Fruit fly (Drosophila melanogaster) whole organism, embryonic: ENCODE measurements around the gene Alp5.

Source experiments
- ATbp ChIP-seq: fragments of 200-800 bp; sonication (Bioruptor generic); optimal IDR thresholded peaks from 2 replicates; lab custom pipeline; 2017; ENCODE audit warnings: missing biosample characterization, mild to moderate bottlenecking, missing genetic modification characterization, missing genetic modification reagents
- Adf1 ChIP-seq: fragments of 200-800 bp; sonication (Bioruptor generic); IDR thresholded peaks from 2 replicates; pipeline ENCODE4 v1.3.6; 2022; ENCODE audit warnings: missing biosample characterization, missing genetic modification characterization
- Atf-2 ChIP-seq: fragments of 200-800 bp; sonication (Bioruptor generic); optimal IDR thresholded peaks from 2 replicates; lab custom pipeline; 2016; ENCODE audit warnings: missing biosample characterization, missing genetic modification characterization
- CG10565 ChIP-seq: fragments of 200-800 bp; sonication (Bioruptor generic); optimal IDR thresholded peaks from 3 replicates; lab custom pipeline; 2016; ENCODE audit warnings: missing biosample characterization, mild to moderate bottlenecking, missing genetic modification characterization
- CG10959 ChIP-seq: fragments of 200-800 bp; sonication (Bioruptor generic); IDR thresholded peaks from 2 replicates; pipeline ENCODE4 v1.3.6; 2022; ENCODE audit warnings: missing biosample characterization, missing genetic modification characterization
- CG11723 ChIP-seq: fragments of 200-800 bp; sonication (Bioruptor generic); optimal IDR thresholded peaks from 2 replicates; lab custom pipeline; 2017; ENCODE audit warnings: missing biosample characterization, mild to moderate bottlenecking, missing genetic modification characterization
- CG13424 ChIP-seq: fragments of 200-800 bp; sonication (Bioruptor generic); optimal IDR thresholded peaks from 2 replicates; lab custom pipeline; 2019; ENCODE audit warnings: missing biosample characterization, mild to moderate bottlenecking, missing genetic modification characterization, moderate library complexity
- CG15479 ChIP-seq: fragments of 200-800 bp; sonication (Bioruptor generic); optimal IDR thresholded peaks from 3 replicates; lab custom pipeline; 2019; ENCODE audit warnings: missing biosample characterization, mild to moderate bottlenecking, missing genetic modification characterization, moderate library complexity
- CG1603 ChIP-seq: fragments of 200-800 bp; sonication (Bioruptor generic); optimal IDR thresholded peaks from 2 replicates; lab custom pipeline; 2019; ENCODE audit warnings: missing biosample characterization, mild to moderate bottlenecking, missing genetic modification characterization, moderate library complexity
- CG2712 ChIP-seq: fragments of 200-800 bp; optimal IDR thresholded peaks from 3 replicates; lab custom pipeline; 2019; ENCODE audit warnings: missing biosample characterization, mild to moderate bottlenecking, missing genetic modification characterization, moderate library complexity
- CG30020 ChIP-seq: fragments of 200-800 bp; optimal IDR thresholded peaks from 2 replicates; lab custom pipeline; 2019; ENCODE audit warnings: missing biosample characterization, mild to moderate bottlenecking, missing genetic modification characterization, moderate library complexity
- CG31365 ChIP-seq: fragments of 200-800 bp; sonication (Bioruptor generic); optimal IDR thresholded peaks from 2 replicates; lab custom pipeline; 2018; ENCODE audit warnings: missing biosample characterization, mild to moderate bottlenecking, missing genetic modification characterization
- CG33557 ChIP-seq: fragments of 200-800 bp; sonication (Bioruptor generic); optimal IDR thresholded peaks from 2 replicates; lab custom pipeline; 2019; ENCODE audit warnings: missing biosample characterization, mild to moderate bottlenecking, missing genetic modification characterization, moderate library complexity
- CG4328 ChIP-seq: fragments of 200-800 bp; sonication (Bioruptor generic); optimal IDR thresholded peaks from 3 replicates; lab custom pipeline; 2017; ENCODE audit warnings: missing biosample characterization, missing genetic modification reagents, missing genetic modification characterization
- CG43689 ChIP-seq: fragments of 200-800 bp; sonication (Bioruptor generic); IDR thresholded peaks from 2 replicates; pipeline ENCODE4 v1.3.6; 2022; ENCODE audit warnings: missing biosample characterization, missing genetic modification characterization
- CG6254 ChIP-seq: fragments of 200-800 bp; sonication (Bioruptor generic); optimal IDR thresholded peaks from 3 replicates; lab custom pipeline; 2017; ENCODE audit warnings: mild to moderate bottlenecking, missing biosample characterization, missing genetic modification reagents, missing genetic modification characterization
- CG7745 ChIP-seq: fragments of 200-800 bp; sonication (Bioruptor generic); optimal IDR thresholded peaks from 2 replicates; lab custom pipeline; 2018; ENCODE audit warnings: missing biosample characterization, mild to moderate bottlenecking, missing genetic modification characterization, moderate library complexity
- CG8944 ChIP-seq: fragments of 200-800 bp; sonication (Bioruptor generic); optimal IDR thresholded peaks from 3 replicates; lab custom pipeline; 2016; ENCODE audit warnings: missing biosample characterization, missing genetic modification characterization
- CG9876 ChIP-seq: fragments of 200-800 bp; sonication (Bioruptor generic); optimal IDR thresholded peaks from 2 replicates; lab custom pipeline; 2016; ENCODE audit warnings: missing biosample characterization, missing genetic modification characterization
- CoRest ChIP-seq: fragments of 200-800 bp; sonication (Bioruptor generic); optimal IDR thresholded peaks from 3 replicates; lab custom pipeline; 2018; ENCODE audit warnings: missing biosample characterization, mild to moderate bottlenecking, missing genetic modification characterization, moderate library complexity
- Dfd ChIP-seq, 2 experiments: fragments of >200 bp; optimal IDR thresholded peaks; 2 replicates each; lab custom pipeline; 2017; ENCODE audit warnings: missing biosample characterization in 2 of 2, missing genetic modification characterization in 2 of 2
- Dip3 ChIP-seq: fragments of 200-800 bp; sonication (Bioruptor generic); optimal IDR thresholded peaks from 3 replicates; lab custom pipeline; 2016; ENCODE audit warnings: missing biosample characterization, missing genetic modification characterization
- Doc3 ChIP-seq: fragments of 200-800 bp; sonication (Bioruptor generic); IDR thresholded peaks from 3 replicates; pipeline ENCODE4 v1.3.6; 2022; ENCODE audit warnings: missing biosample characterization, missing genetic modification characterization; ENCODE audit not compliant: partially characterized antibody
- Fer1 ChIP-seq: fragments of 200-800 bp; sonication (Bioruptor generic); optimal IDR thresholded peaks from 2 replicates; lab custom pipeline; 2017; ENCODE audit warnings: missing biosample characterization, mild to moderate bottlenecking, missing genetic modification characterization
- Gug ChIP-seq: fragments of 200-800 bp; sonication (Bioruptor generic); IDR thresholded peaks from 4 replicates; pipeline ENCODE4 v1.3.6; 2022; ENCODE audit warnings: missing biosample characterization, missing genetic modification characterization
- Mad ChIP-seq: fragments of 200-800 bp; sonication (Bioruptor generic); optimal IDR thresholded peaks from 2 replicates; lab custom pipeline; 2016; ENCODE audit warnings: missing biosample characterization, missing genetic modification characterization
- NFAT ChIP-seq: fragments of 200-800 bp; sonication (Bioruptor generic); IDR thresholded peaks from 2 replicates; pipeline ENCODE4 v1.3.6; 2022; ENCODE audit warnings: missing biosample characterization, missing genetic modification characterization
- Nf-YC ChIP-seq: fragments of 200-800 bp; optimal IDR thresholded peaks from 3 replicates; lab custom pipeline; 2019; ENCODE audit warnings: missing biosample characterization, mild to moderate bottlenecking, missing genetic modification characterization, moderate library complexity
- NfI ChIP-seq: fragments of 200-800 bp; sonication (Bioruptor generic); optimal IDR thresholded peaks from 3 replicates; lab custom pipeline; 2018; ENCODE audit warnings: missing biosample characterization, mild to moderate bottlenecking, missing genetic modification characterization, moderate library complexity
- Poxn ChIP-seq: fragments of 200-800 bp; sonication (Bioruptor generic); IDR thresholded peaks from 2 replicates; pipeline ENCODE4 v1.3.6; 2022; ENCODE audit warnings: missing biosample characterization, missing genetic modification characterization
- da ChIP-seq: fragments of 200-800 bp; sonication (Bioruptor generic); optimal IDR thresholded peaks from 2 replicates; lab custom pipeline; 2016; ENCODE audit warnings: missing biosample characterization, missing genetic modification characterization
- dimm ChIP-seq: fragments of 200-800 bp; sonication (Bioruptor generic); IDR thresholded peaks from 2 replicates; pipeline ENCODE4 v1.3.6; 2022; ENCODE audit warnings: missing biosample characterization, missing genetic modification characterization
- dmrt11E ChIP-seq: fragments of 200-800 bp; sonication (Bioruptor generic); optimal IDR thresholded peaks from 3 replicates; lab custom pipeline; 2018; ENCODE audit warnings: missing biosample characterization, mild to moderate bottlenecking, missing genetic modification characterization, moderate library complexity
- dysf ChIP-seq: fragments of 200-800 bp; sonication (Bioruptor generic); IDR thresholded peaks from 3 replicates; pipeline ENCODE4 v1.3.6; 2022; ENCODE audit warnings: missing biosample characterization, missing genetic modification characterization
- en ChIP-seq: fragments of 200-800 bp; sonication (Bioruptor generic); optimal IDR thresholded peaks from 2 replicates; lab custom pipeline; 2016; ENCODE audit warnings: missing biosample characterization, missing genetic modification characterization
- eve ChIP-seq, 2 experiments: fragments of >200 bp; optimal IDR thresholded peaks; 2 replicates each; lab custom pipeline; 2017; ENCODE audit warnings: missing biosample characterization in 2 of 2, missing genetic modification characterization in 2 of 2
- ewg ChIP-seq: fragments of 200-800 bp; sonication (Bioruptor generic); optimal IDR thresholded peaks from 3 replicates; lab custom pipeline; 2017; ENCODE audit warnings: mild to moderate bottlenecking, missing biosample characterization, missing genetic modification reagents, missing genetic modification characterization
- jing ChIP-seq: fragments of 200-800 bp; sonication (Bioruptor generic); optimal IDR thresholded peaks from 2 replicates; lab custom pipeline; 2018; ENCODE audit warnings: missing biosample characterization, mild to moderate bottlenecking, missing genetic modification characterization
- maf-S ChIP-seq: fragments of 200-800 bp; sonication (Bioruptor generic); optimal IDR thresholded peaks from 2 replicates; lab custom pipeline; 2016; ENCODE audit warnings: missing biosample characterization, missing genetic modification characterization
- mirr ChIP-seq: fragments of 200-800 bp; sonication (Bioruptor generic); optimal IDR thresholded peaks from 3 replicates; lab custom pipeline; 2018; ENCODE audit warnings: missing biosample characterization, mild to moderate bottlenecking, missing genetic modification characterization
- mld ChIP-seq: fragments of 200-800 bp; sonication (Bioruptor generic); IDR thresholded peaks from 3 replicates; pipeline ENCODE4 v1.3.6; 2022; ENCODE audit warnings: missing biosample characterization, missing genetic modification characterization; ENCODE audit not compliant: partially characterized antibody
- phol ChIP-seq: fragments of 200-800 bp; sonication (Bioruptor generic); optimal IDR thresholded peaks from 3 replicates; lab custom pipeline; 2018; ENCODE audit warnings: missing biosample characterization, mild to moderate bottlenecking, missing genetic modification characterization, moderate library complexity
- prd ChIP-seq, 3 experiments: fragments of >200 bp in 2 of 3; fragments of 200-800 bp in 1 of 3; sonication (Bioruptor generic) in 1 of 3; optimal IDR thresholded peaks in 2 of 3; IDR thresholded peaks in 1 of 3; 2 replicates in 2 of 3; 3 replicates in 1 of 3; pipeline versions ENCODE4 v1.3.6 to Lab custom; 2017 to 2022; ENCODE audit warnings: missing biosample characterization in 1 of 3, missing genetic modification characterization in 1 of 3
- repo ChIP-seq: fragments of 200-800 bp; sonication (Bioruptor generic); optimal IDR thresholded peaks from 2 replicates; lab custom pipeline; 2016; ENCODE audit warnings: missing biosample characterization, missing genetic modification characterization
- salm ChIP-seq: fragments of 200-800 bp; sonication (Bioruptor generic); optimal IDR thresholded peaks from 2 replicates; lab custom pipeline; 2018; ENCODE audit warnings: missing biosample characterization, mild to moderate bottlenecking, missing genetic modification characterization
- slbo ChIP-seq: fragments of 200-800 bp; sonication (Bioruptor generic); IDR thresholded peaks from 2 replicates; pipeline ENCODE4 v1.3.6; 2022; ENCODE audit warnings: missing biosample characterization, missing genetic modification characterization
- tna ChIP-seq: fragments of 200-800 bp; sonication (Bioruptor generic); IDR thresholded peaks from 2 replicates; pipeline ENCODE4 v1.3.6; 2022; ENCODE audit warnings: missing biosample characterization, missing genetic modification characterization; ENCODE audit not compliant: partially characterized antibody

Alp5 gene

DNA sequence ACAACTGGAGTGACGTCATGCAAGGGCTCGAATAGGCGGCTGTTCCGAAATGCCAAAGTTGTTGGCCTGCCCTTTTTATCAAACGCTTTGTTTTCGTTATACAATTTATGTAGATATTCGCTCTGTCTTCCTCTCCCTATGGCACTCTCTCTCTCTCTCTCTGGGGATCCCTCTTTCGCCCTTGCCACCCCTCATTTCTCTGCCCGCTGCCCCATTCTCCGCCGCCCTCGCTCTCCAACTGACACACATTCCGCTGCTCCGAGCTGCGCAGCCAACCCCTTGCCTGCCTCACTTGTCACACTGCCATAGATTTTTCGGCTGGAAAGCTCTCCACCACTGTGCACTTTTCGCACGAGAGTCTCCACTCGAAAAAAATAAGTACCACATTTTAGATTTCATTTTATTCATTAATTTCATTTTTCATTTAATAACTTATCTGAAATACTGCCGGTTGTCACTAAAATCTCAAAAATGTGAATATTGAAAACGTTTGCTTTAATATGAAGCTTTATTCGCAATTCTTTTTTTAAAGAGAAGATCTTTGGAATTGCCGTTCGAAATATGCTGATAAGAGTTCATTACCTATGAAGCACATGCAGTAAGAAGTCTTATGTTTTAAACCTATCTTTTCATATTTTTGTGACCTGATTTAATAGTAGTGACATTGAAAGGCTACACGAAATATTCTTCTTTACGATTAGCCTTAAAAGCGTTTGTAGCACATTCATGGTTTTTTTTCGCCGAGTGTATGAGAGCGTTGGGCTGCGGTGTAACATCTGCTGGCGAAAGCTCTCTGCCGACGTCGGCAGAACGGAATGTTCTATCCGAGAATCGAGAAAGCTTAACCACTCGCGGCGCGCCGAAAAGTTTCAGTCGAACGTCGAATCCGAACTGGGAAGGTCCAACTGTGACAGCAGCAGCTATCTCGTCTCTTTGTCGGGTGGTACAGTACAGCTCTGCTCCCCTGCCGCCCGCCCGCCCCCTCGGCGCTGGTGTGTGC is 49.6 kb downstream of the Alp5 start (continued):
- TF ChIP-seq mld (GFP tag; lab: Robert Waterston, UW), result 0 out of 3 replicates have a peak, but pooled peaks have one; percentile 20
- TF ChIP-seq Nf-YC (tag; lab: Kevin White, UChicago), result peak; percentile 85
- 0 out of 2 replicates have a peak, but pooled peaks have one; percentile 44 for TF ChIP-seq tna (GFP tag; lab: Robert Waterston, UW)
- peak; percentile 73 for TF ChIP-seq slbo
- no peak for TF ChIP-seq CG15479 (GFP tag; lab: Kevin White, UChicago)
- peak; percentile 34 for TF ChIP-seq CG10565
- TF ChIP-seq dysf (GFP tag; lab: Robert Waterston, UW), result peak; percentile 78
- TF ChIP-seq maf-S (GFP tag; lab: Kevin White, UChicago), result peak; percentile 63
- peak; percentile 69 for TF ChIP-seq CG6254
- peak; percentile 90 for TF ChIP-seq CG11723 (GFP tag; lab: Kevin White, UChicago)
- peak; percentile 93 for TF ChIP-seq CG13424 (tag; lab: Kevin White, UChicago)
- peak; percentile 74 for TF ChIP-seq Mad (GFP tag; lab: Kevin White, UChicago)
- peak; percentile 15 for TF ChIP-seq da (GFP tag; lab: Kevin White, UChicago)
- TF ChIP-seq CG2712, result peak; percentile 85
- TF ChIP-seq Dfd (GFP tag; optimal IDR thresholded peaks at IDR 0.05; lab: Kevin White, UChicago), result no peak
- TF ChIP-seq Poxn (GFP tag; lab: Robert Waterston, UW), result peak; percentile 47
- TF ChIP-seq Adf1 (GFP tag; lab: Robert Waterston, UW), result peak; percentile 97
- TF ChIP-seq phol, result peak; percentile 91
- TF ChIP-seq dmrt11E, result no peak
- TF ChIP-seq NfI, result peak; percentile 85
- peak; percentile 39 for TF ChIP-seq repo
- no peak for TF ChIP-seq CG10959 (GFP tag; lab: Robert Waterston, UW)
- TF ChIP-seq CG30020 (tag; lab: Kevin White, UChicago), result peak; percentile 53
- TF ChIP-seq Fer1 (GFP tag; lab: Kevin White, UChicago), result peak; percentile 90
- TF ChIP-seq ewg, result peak; percentile 60
- peak; percentile 43 for TF ChIP-seq CG9876 (GFP tag; lab: Kevin White, UChicago)
- no peak for TF ChIP-seq CG33557 (GFP tag; lab: Kevin White, UChicago)
- TF ChIP-seq jing (GFP tag; lab: Kevin White, UChicago), result peak; percentile 71
- no peak for TF ChIP-seq CG7745 (tag; lab: Kevin White, UChicago)
- TF ChIP-seq prd (optimal IDR thresholded peaks at IDR 0.05; lab: Kevin White, UChicago), result no peak
- peak; percentile 64; the same call in 2 of the 3 replicates for TF ChIP-seq prd (GFP tag; IDR thresholded peaks at IDR 0.05; lab: Robert Waterston, UW)
- TF ChIP-seq NFAT (GFP tag; lab: Robert Waterston, UW), result peak; percentile 64; the same call in 1 of the 2 replicates
- peak; percentile 14 for TF ChIP-seq CG1603
- peak; percentile 95 for TF ChIP-seq CoRest (tag; lab: Kevin White, UChicago)
- peak; percentile 66 for TF ChIP-seq salm (tag; lab: Kevin White, UChicago)
- no peak for TF ChIP-seq dimm (GFP tag; lab: Robert Waterston, UW)
- TF ChIP-seq Gug, result peak; percentile 65
- TF ChIP-seq en (GFP tag; lab: Kevin White, UChicago), result peak; percentile 53
- no peak for TF ChIP-seq CG43689 (GFP tag; lab: Robert Waterston, UW)
- peak; percentile 62 for TF ChIP-seq CG8944 (GFP tag; lab: Kevin White, UChicago)
- TF ChIP-seq Doc3 (GFP tag; lab: Robert Waterston, UW), result no peak
- TF ChIP-seq ATbp (GFP tag; lab: Kevin White, UChicago), result peak; percentile 74
- TF ChIP-seq Dip3 (GFP tag; lab: Kevin White, UChicago), result peak; percentile 79
- TF ChIP-seq CG4328, result peak; percentile 92
- peak; percentile 76 for TF ChIP-seq Atf-2
- TF ChIP-seq CG31365 (tag; lab: Kevin White, UChicago), result no peak
- peak in 1 of 2 experiments; percentile 96 for TF ChIP-seq eve (GFP tag; optimal IDR thresholded peaks at IDR 0.05; lab: Kevin White, UChicago)
- peak; percentile 9 for TF ChIP-seq mirr (GFP tag; lab: Kevin White, UChicago)
